Fruit fly (Drosophila melanogaster): ENCODE data around the gene CG13250.
A peak's percentile ranks its signal among the peaks of the same experiment; 100 is the strongest.

DNA sequence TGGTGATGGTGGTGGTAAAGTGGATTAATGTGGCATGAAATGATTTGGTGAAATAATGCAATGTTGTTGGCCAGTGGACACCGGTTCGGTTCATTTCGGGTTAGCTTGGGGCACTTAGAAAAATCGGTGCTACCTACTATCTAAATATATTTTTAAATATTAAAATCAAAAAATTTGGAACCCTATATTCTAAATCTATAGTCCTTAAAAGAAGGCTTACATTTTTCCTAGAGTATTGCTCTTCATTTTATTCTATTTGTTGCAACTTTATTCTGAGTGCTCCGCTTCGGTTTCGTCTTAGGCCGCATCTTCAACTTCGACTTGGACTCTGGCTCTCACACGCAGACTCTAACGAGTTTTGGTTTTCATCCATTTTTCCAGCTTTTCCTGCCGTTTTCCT is 50.4 kb downstream of the CG13250 start:
- TF ChIP-seq CG7368 (GFP tag; optimal IDR thresholded peaks at IDR 0.05) = no peak
- peak; percentile 33 for TF ChIP-seq CG10631 (GFP tag; optimal IDR thresholded peaks at IDR 0.05)
- no peak for TF ChIP-seq cyc (GFP tag; optimal IDR thresholded peaks at IDR 0.05)
